Worm (Caenorhabditis elegans): Measurements from ENCODE around the gene perm-1.

ce11 chrII:7855619-7856018 lies 25.0 kb upstream of the perm-1 start, which contains the start of gene mdmh-35:
- TF ChIP-seq nhr-77 (tag; optimal IDR thresholded peaks at IDR 0.05): no peak
- no peak for TF ChIP-seq unc-62 (GFP tag; optimal IDR thresholded peaks at IDR 0.05)
- TF ChIP-seq unc-130 (tag; optimal IDR thresholded peaks at IDR 0.05): no peak
- no peak for TF ChIP-seq fos-1 (tag; optimal IDR thresholded peaks at IDR 0.05)
- no peak for TF ChIP-seq lin-13 (GFP tag; optimal IDR thresholded peaks at IDR 0.05)
- TF ChIP-seq skn-1 (tag; optimal IDR thresholded peaks at IDR 0.05): no peak
- no peak for TF ChIP-seq snpc-4 (tag; optimal IDR thresholded peaks at IDR 0.05)
- TF ChIP-seq pqm-1 (tag; optimal IDR thresholded peaks at IDR 0.05): no peak
- TF ChIP-seq ceh-88 (GFP tag; IDR thresholded peaks at IDR 0.05): no peak

Measured in whole organism, L1 larva.